Worm (Caenorhabditis elegans) whole organism, early embryonic: ENCODE results near the gene let-92.
A peak's percentile ranks its signal among the peaks of the same experiment; 100 is the strongest.
"Not testable (repeated sequence)": the region's sequence is repeated elsewhere in the genome, so short reads cannot be mapped to it uniquely, and the experiment has no call there.

ENCODE experiments used
- B0310.2 ChIP-seq: sonication (generic microtip); optimal IDR thresholded peaks from 2 replicates; lab custom pipeline; 2016; ENCODE audit warnings: mild to moderate bottlenecking, missing genetic modification characterization, missing compliant biosample characterization
- F13C5.2 ChIP-seq: sonication (generic microtip); optimal IDR thresholded peaks from 2 replicates; lab custom pipeline; 2017; ENCODE audit warnings: mild to moderate bottlenecking, missing genetic modification characterization, inconsistent platforms, missing compliant biosample characterization
- aly-1 ChIP-seq: sonication (generic microtip); optimal IDR thresholded peaks from 2 replicates; lab custom pipeline; 2016; ENCODE audit warnings: missing genetic modification characterization, missing compliant biosample characterization
- ama-1 ChIP-seq: fragments of 150-350 bp; optimal IDR thresholded peaks from 2 replicates; lab custom pipeline; 2014
- ceh-13 ChIP-seq: fragments of 200-800 bp; sonication (Bioruptor generic); optimal IDR thresholded peaks from 2 replicates; lab custom pipeline; 2018; ENCODE audit warnings: mild to moderate bottlenecking, missing genetic modification characterization, missing compliant biosample characterization
- ceh-36 ChIP-seq: sonication (generic microtip); optimal IDR thresholded peaks from 2 replicates; lab custom pipeline; 2016; ENCODE audit warnings: missing genetic modification characterization, inconsistent platforms, missing compliant biosample characterization
- ets-7 ChIP-seq: sonication (generic microtip); optimal IDR thresholded peaks from 2 replicates; lab custom pipeline; 2016; ENCODE audit warnings: missing genotype, missing genetic modification characterization, missing compliant biosample characterization
- flt-1 ChIP-seq: fragments of 200-800 bp; sonication (Bioruptor generic); IDR thresholded peaks from 2 replicates; pipeline ENCODE4 v1.3.6; 2022; ENCODE audit warnings: missing genetic modification characterization, missing compliant biosample characterization
- hmbx-1 ChIP-seq: sonication (generic microtip); optimal IDR thresholded peaks from 2 replicates; lab custom pipeline; 2016; ENCODE audit warnings: mild to moderate bottlenecking, missing genetic modification characterization, missing compliant biosample characterization
- hmg-4 ChIP-seq: fragments of 200-800 bp; sonication (Bioruptor generic); optimal IDR thresholded peaks from 2 replicates; lab custom pipeline; 2018; ENCODE audit warnings: mild to moderate bottlenecking, missing genetic modification characterization, missing compliant biosample characterization
- hnd-1 ChIP-seq: sonication (generic microtip); optimal IDR thresholded peaks from 2 replicates; lab custom pipeline; 2016; ENCODE audit warnings: missing genetic modification characterization, missing compliant biosample characterization
- pes-1 ChIP-seq: fragments of 200-800 bp; sonication (Bioruptor generic); IDR thresholded peaks from 2 replicates; pipeline ENCODE4 v1.3.6; 2022; ENCODE audit warnings: missing genetic modification reagents, missing genetic modification characterization, missing compliant biosample characterization
- scrt-1 ChIP-seq: fragments of 200-800 bp; sonication (Bioruptor generic); IDR thresholded peaks from 2 replicates; pipeline ENCODE4 v1.3.6; 2022; ENCODE audit warnings: missing genetic modification characterization, missing compliant biosample characterization
- sea-1 ChIP-seq: fragments of 200-800 bp; sonication (Bioruptor generic); conservative IDR thresholded peaks from 2 replicates; pipeline ENCODE4 v1.3.6; 2022; ENCODE audit warnings: missing genetic modification characterization, missing compliant biosample characterization
- tbx-11 ChIP-seq: fragments of 200-800 bp; sonication (Bioruptor generic); IDR thresholded peaks from 2 replicates; pipeline ENCODE4 v1.3.6; 2022; ENCODE audit warnings: missing genetic modification characterization, missing compliant biosample characterization
- tbx-37 ChIP-seq: fragments of 200-800 bp; sonication (Bioruptor generic); conservative IDR thresholded peaks from 2 replicates; pipeline ENCODE4 v1.3.6; 2022; ENCODE audit warnings: missing genetic modification reagents, missing genetic modification characterization, missing compliant biosample characterization
- tra-4 ChIP-seq: sonication (generic microtip); optimal IDR thresholded peaks from 2 replicates; lab custom pipeline; 2017; ENCODE audit warnings: missing genetic modification characterization, missing compliant biosample characterization

Gene let-92

DNA sequence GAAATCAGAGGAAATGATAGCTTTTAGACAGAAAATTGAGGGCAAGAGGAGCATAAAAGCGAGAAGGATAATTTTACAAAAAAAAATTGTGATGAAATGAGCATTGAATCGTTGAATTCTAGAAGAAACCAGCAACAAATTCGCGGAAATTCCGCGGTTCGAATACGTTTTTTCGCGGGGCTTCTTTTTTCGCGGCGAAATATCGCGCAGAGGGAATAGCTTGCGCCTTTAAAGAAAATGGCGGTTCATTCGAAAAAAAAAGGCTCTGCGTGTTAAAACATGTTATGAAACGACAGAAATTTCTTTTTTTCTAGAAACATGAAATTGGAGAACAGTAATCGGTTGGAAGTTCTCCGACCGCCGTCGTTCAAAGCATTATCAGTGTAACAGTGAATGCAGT is 35.8 kb upstream of the let-92 start:
- TF ChIP-seq hmbx-1 (tag; lab: Kevin White, UChicago) (no peak), sea-1 (no peak), pes-1 (GFP tag; lab: Robert Waterston, UW) (0 out of 2 replicates have a peak, but pooled peaks have one; percentile 15), tbx-11 (GFP tag; lab: Robert Waterston, UW) (no peak), F13C5.2 (tag; lab: Kevin White, UChicago) (no peak), hmg-4 (GFP tag; lab: Kevin White, UChicago) (no peak), tra-4 (no peak)

DNA sequence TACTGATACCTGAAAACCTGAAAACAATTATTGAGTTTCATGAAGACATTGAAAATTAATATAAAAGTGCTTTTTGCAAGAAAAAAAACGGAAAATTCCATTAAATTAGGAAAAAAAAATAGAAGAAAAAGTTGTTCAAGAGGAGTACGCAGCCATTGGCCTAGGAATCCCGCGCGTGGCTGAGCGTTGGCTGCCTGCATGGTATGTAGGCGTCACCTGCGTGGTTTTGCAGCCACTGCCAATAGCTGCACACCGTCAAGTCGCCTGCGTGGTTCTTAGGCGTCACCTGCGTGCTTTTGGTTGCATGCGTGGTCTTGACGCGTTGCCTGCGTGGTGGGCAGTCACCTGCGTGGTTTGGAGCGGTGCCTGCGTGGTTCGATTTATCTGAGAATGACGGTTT is 30.2 kb upstream of the let-92 start, which contains the start of gene M117.6:
Gene M117.6, minus strand, starts transcription at position 101 of the 400 bp plus-strand sequence.
- TF ChIP-seq ceh-36 (tag; lab: Kevin White, UChicago); ama-1; F13C5.2 (tag; lab: Kevin White, UChicago): not testable (repeated sequence)

DNA sequence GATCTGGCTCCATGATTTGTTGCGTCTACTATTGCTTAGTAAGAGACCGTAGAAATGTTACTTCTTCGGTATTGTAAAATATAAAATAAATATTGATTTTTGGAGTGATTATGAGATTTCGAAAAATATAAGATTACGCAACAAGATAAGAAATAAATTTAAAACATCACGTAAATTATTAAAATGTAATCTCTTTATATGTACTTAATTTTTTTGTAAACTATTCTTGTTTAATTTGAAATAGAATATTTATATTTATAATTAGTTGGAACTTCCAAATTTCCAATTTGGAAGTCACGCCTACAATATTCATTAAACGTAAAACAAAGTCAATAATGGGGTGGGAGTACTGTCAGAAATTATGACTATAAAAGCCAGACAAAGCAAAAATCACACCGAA is 24.8 kb upstream of the let-92 start, which contains the start of gene M117.4:
Gene M117.4, minus strand, starts transcription at position 101 of the 400 bp plus-strand sequence.
- TF ChIP-seq ceh-13 (GFP tag; lab: Kevin White, UChicago), result no peak
- no peak for TF ChIP-seq pes-1 (GFP tag; lab: Robert Waterston, UW)
- TF ChIP-seq hmg-4 (GFP tag; lab: Kevin White, UChicago), result no peak
- no peak for TF ChIP-seq sea-1
- no peak for TF ChIP-seq hmbx-1 (tag; lab: Kevin White, UChicago)
- TF ChIP-seq tbx-11 (GFP tag; lab: Robert Waterston, UW), result no peak
- no peak for TF ChIP-seq B0310.2
- no peak for TF ChIP-seq flt-1 (GFP tag; lab: Robert Waterston, UW)
- no peak for TF ChIP-seq tra-4
- no peak for TF ChIP-seq ama-1
- TF ChIP-seq ceh-36 (tag; lab: Kevin White, UChicago), result no peak
- TF ChIP-seq ets-7 (tag; lab: Kevin White, UChicago), result no peak
- no peak for TF ChIP-seq aly-1 (tag; lab: Kevin White, UChicago)
- no peak for TF ChIP-seq F13C5.2 (tag; lab: Kevin White, UChicago)

ce11 chrIV:11838657-11839056 is 19.6 kb upstream of the let-92 start, which contains the start of gene fbxb-3:
Gene fbxb-3, plus strand, starts transcription at chrIV:11838957.
- TF ChIP-seq hmg-4 (GFP tag; lab: Kevin White, UChicago) (no peak), hmbx-1 (tag; lab: Kevin White, UChicago) (no peak), flt-1 (GFP tag; lab: Robert Waterston, UW) (no peak), ama-1 (no peak), ceh-36 (tag; lab: Kevin White, UChicago) (no peak), tbx-37 (GFP tag; lab: Robert Waterston, UW) (no peak), ets-7 (tag; lab: Kevin White, UChicago) (no peak), hnd-1 (no peak), scrt-1 (GFP tag; lab: Robert Waterston, UW) (no peak), ceh-13 (GFP tag; lab: Kevin White, UChicago) (no peak), aly-1 (tag; lab: Kevin White, UChicago) (no peak), pes-1 (GFP tag; lab: Robert Waterston, UW) (no peak), tbx-11 (GFP tag; lab: Robert Waterston, UW) (no peak), sea-1 (no peak)

- TF ChIP-seq B0310.2 (no peak), hmg-4 (GFP tag; lab: Kevin White, UChicago) (no peak), tbx-37 (GFP tag; lab: Robert Waterston, UW) (no peak), tbx-11 (GFP tag; lab: Robert Waterston, UW) (no peak), ceh-36 (tag; lab: Kevin White, UChicago) (no peak), hmbx-1 (tag; lab: Kevin White, UChicago) (no peak), flt-1 (GFP tag; lab: Robert Waterston, UW) (no peak), F13C5.2 (tag; lab: Kevin White, UChicago) (no peak), pes-1 (GFP tag; lab: Robert Waterston, UW) (no peak), ets-7 (tag; lab: Kevin White, UChicago) (no peak), aly-1 (tag; lab: Kevin White, UChicago) (no peak), hnd-1 (no peak)
Measured at ce11 chrIV:11842121-11842520, 16.1 kb upstream of the let-92 start, which contains the start of gene F38H4.3. Gene F38H4.3, plus strand, starts transcription at chrIV:11842421.

DNA sequence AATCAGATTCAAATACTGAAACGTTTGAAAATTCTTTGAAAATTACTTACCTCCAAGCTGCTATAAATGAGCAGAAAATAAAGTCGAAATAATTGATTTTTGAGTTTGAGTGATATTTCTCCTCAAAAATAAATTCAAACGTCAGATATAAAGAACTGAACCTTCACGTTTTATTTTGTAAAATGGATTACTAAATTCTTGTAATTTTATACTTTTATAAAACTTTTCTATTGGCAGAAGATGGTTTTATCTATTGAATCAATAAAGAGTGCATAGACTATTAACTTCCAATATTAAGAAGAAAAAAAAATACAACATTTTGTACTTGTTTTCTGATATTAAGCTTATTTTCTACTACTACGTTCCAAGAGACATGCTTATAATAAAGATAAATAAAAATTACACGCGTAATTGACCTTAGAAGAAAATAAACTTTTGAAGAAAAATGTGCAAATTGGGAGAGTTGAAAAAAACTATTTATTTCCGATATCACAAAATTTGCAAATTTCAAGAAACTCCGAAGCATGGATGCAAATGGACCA is 10.4 kb upstream of the let-92 start, which contains the start of the genes F38H4.6 and F38H4.4:
Gene F38H4.6, minus strand, starts transcription at position 101 of the 542 bp plus-strand sequence.
Gene F38H4.4, plus strand, starts transcription at position 492 of the 542 bp plus-strand sequence.
- TF ChIP-seq F13C5.2 (tag; lab: Kevin White, UChicago) (no peak), tbx-11 (GFP tag; lab: Robert Waterston, UW) (no peak), scrt-1 (GFP tag; lab: Robert Waterston, UW) (no peak), ceh-13 (GFP tag; lab: Kevin White, UChicago) (no peak), ets-7 (tag; lab: Kevin White, UChicago) (no peak), sea-1 (no peak), hmbx-1 (tag; lab: Kevin White, UChicago) (no peak), tbx-37 (GFP tag; lab: Robert Waterston, UW) (no peak), aly-1 (tag; lab: Kevin White, UChicago) (no peak), hnd-1 (no peak), ceh-36 (tag; lab: Kevin White, UChicago) (no peak), B0310.2 (no peak), hmg-4 (GFP tag; lab: Kevin White, UChicago) (no peak), tra-4 (no peak), flt-1 (GFP tag; lab: Robert Waterston, UW) (no peak)

ce11 chrIV:11851882-11852281 is 6.4 kb upstream of the let-92 start, which contains the start of gene F38H4.5:
Gene F38H4.5, plus strand, starts transcription at chrIV:11852182.
- TF ChIP-seq sea-1 (no peak), ama-1 (no peak)
